Fruit fly (Drosophila melanogaster) whole organism, pupa: ENCODE results near the gene CG43923.

Experiments
- CG13204 ChIP-seq: fragments of 200-800 bp; sonication (Bioruptor generic); optimal IDR thresholded peaks from 2 replicates; lab custom pipeline; 2018; ENCODE audit warnings: missing biosample characterization, mild to moderate bottlenecking, missing genetic modification characterization, moderate library complexity
- CG14655 ChIP-seq: fragments of 200-800 bp; sonication (Bioruptor generic); optimal IDR thresholded peaks from 3 replicates; lab custom pipeline; 2017; ENCODE audit warnings: mild to moderate bottlenecking, missing biosample characterization, missing genetic modification reagents, missing genetic modification characterization
- CG17806 ChIP-seq: fragments of 200-800 bp; sonication (Bioruptor generic); optimal IDR thresholded peaks from 2 replicates; lab custom pipeline; 2018; ENCODE audit warnings: missing biosample characterization, mild to moderate bottlenecking, missing genetic modification characterization, moderate library complexity
- CG34367 ChIP-seq: fragments of 200-800 bp; sonication (Bioruptor generic); optimal IDR thresholded peaks from 2 replicates; lab custom pipeline; 2018; ENCODE audit warnings: missing biosample characterization, mild to moderate bottlenecking, missing genetic modification characterization
- CG8159 ChIP-seq: fragments of 200-800 bp; sonication (Bioruptor generic); optimal IDR thresholded peaks from 3 replicates; lab custom pipeline; 2018; ENCODE audit warnings: missing biosample characterization, mild to moderate bottlenecking, missing genetic modification characterization, moderate library complexity
- CG8301 ChIP-seq: fragments of 200-800 bp; sonication (Bioruptor generic); optimal IDR thresholded peaks from 2 replicates; lab custom pipeline; 2018; ENCODE audit warnings: missing biosample characterization, mild to moderate bottlenecking, missing genetic modification characterization
- D1 ChIP-seq: fragments of 200-800 bp; sonication (Bioruptor generic); optimal IDR thresholded peaks from 2 replicates; lab custom pipeline; 2018; ENCODE audit warnings: missing biosample characterization, mild to moderate bottlenecking, missing genetic modification characterization, moderate library complexity
- Ets98B ChIP-seq: fragments of 200-800 bp; sonication (Bioruptor generic); IDR thresholded peaks from 2 replicates; pipeline ENCODE4 v1.3.6; 2022; ENCODE audit warnings: missing biosample characterization, missing genetic modification characterization
- Pif1A ChIP-seq: fragments of 200-800 bp; sonication (Bioruptor generic); optimal IDR thresholded peaks from 3 replicates; lab custom pipeline; 2016; ENCODE audit warnings: missing biosample characterization, missing genetic modification characterization

dm6 chr2L:15641668-15642067, 34.2 kb downstream of the CG43923 start:
- no peak for TF ChIP-seq CG34367
- TF ChIP-seq Pif1A = no peak
- no peak for TF ChIP-seq CG8301
- no peak for TF ChIP-seq D1 (tag; lab: Kevin White, UChicago)
- TF ChIP-seq CG8159 (tag; lab: Kevin White, UChicago) = no peak
- no peak for TF ChIP-seq CG13204 (GFP tag; lab: Kevin White, UChicago)
- TF ChIP-seq Ets98B (GFP tag; lab: Robert Waterston, UW) = no peak
- no peak for TF ChIP-seq CG14655 (GFP tag; lab: Kevin White, UChicago)
- TF ChIP-seq CG17806 (tag; lab: Kevin White, UChicago) = no peak
